Fruit fly (Drosophila melanogaster) whole organism, embryonic: ENCODE data around the gene Root.

Source experiments
- ATbp ChIP-seq: fragments of 200-800 bp; sonication (Bioruptor generic); optimal IDR thresholded peaks from 2 replicates; lab custom pipeline; 2017; ENCODE audit warnings: missing biosample characterization, mild to moderate bottlenecking, missing genetic modification characterization, missing genetic modification reagents
- Antp ChIP-seq: fragments of 200-800 bp; sonication (Bioruptor generic); optimal IDR thresholded peaks from 3 replicates; lab custom pipeline; 2016; ENCODE audit warnings: missing biosample characterization, missing genetic modification characterization
- Awh ChIP-seq: fragments of 200-800 bp; sonication (Bioruptor generic); IDR thresholded peaks from 2 replicates; pipeline ENCODE4, ENCODE4 v1.3.6; 2022; ENCODE audit warnings: missing biosample characterization, missing genetic modification characterization
- B-H2 ChIP-seq: fragments of 200-800 bp; sonication (Bioruptor generic); optimal IDR thresholded peaks from 2 replicates; lab custom pipeline; 2018; ENCODE audit warnings: missing biosample characterization, mild to moderate bottlenecking, missing genetic modification characterization
- Bteb2 ChIP-seq: fragments of 200-800 bp; sonication (Bioruptor generic); optimal IDR thresholded peaks from 2 replicates; lab custom pipeline; 2016; ENCODE audit warnings: missing biosample characterization, missing genetic modification characterization
- CG10209 ChIP-seq: fragments of 200-800 bp; sonication (Bioruptor generic); optimal IDR thresholded peaks from 3 replicates; lab custom pipeline; 2017; ENCODE audit warnings: missing biosample characterization, mild to moderate bottlenecking, missing genetic modification characterization, missing genetic modification reagents
- CG10979 ChIP-seq: fragments of 200-800 bp; sonication (Bioruptor generic); optimal IDR thresholded peaks from 2 replicates; lab custom pipeline; 2018; ENCODE audit warnings: missing biosample characterization, mild to moderate bottlenecking, missing genetic modification characterization, moderate library complexity
- CG11456 ChIP-seq: fragments of 200-800 bp; sonication (Bioruptor generic); IDR thresholded peaks from 3 replicates; pipeline ENCODE4 v1.3.6; 2022; ENCODE audit warnings: missing biosample characterization, missing genetic modification characterization
- CG12219 ChIP-seq: fragments of 200-800 bp; sonication (Bioruptor generic); optimal IDR thresholded peaks from 3 replicates; lab custom pipeline; 2018; ENCODE audit warnings: missing biosample characterization, mild to moderate bottlenecking, missing genetic modification characterization
- CG13894 ChIP-seq: fragments of 200-800 bp; sonication (Bioruptor generic); optimal IDR thresholded peaks from 3 replicates; lab custom pipeline; 2018; ENCODE audit warnings: missing biosample characterization, mild to moderate bottlenecking, missing genetic modification characterization, moderate library complexity
- CG1603 ChIP-seq: fragments of 200-800 bp; sonication (Bioruptor generic); optimal IDR thresholded peaks from 2 replicates; lab custom pipeline; 2019; ENCODE audit warnings: missing biosample characterization, mild to moderate bottlenecking, missing genetic modification characterization, moderate library complexity
- CG17385 ChIP-seq: fragments of 200-800 bp; sonication (Bioruptor generic); optimal IDR thresholded peaks from 3 replicates; lab custom pipeline; 2018; ENCODE audit warnings: missing biosample characterization, mild to moderate bottlenecking, missing genetic modification characterization
- CG32767 ChIP-seq: fragments of 200-800 bp; sonication (Bioruptor generic); IDR thresholded peaks from 2 replicates; pipeline ENCODE4 v1.3.6; 2022; ENCODE audit warnings: missing biosample characterization, missing genetic modification characterization
- CG4424 ChIP-seq: fragments of 200-800 bp; sonication (Bioruptor generic); optimal IDR thresholded peaks from 3 replicates; lab custom pipeline; 2016; ENCODE audit warnings: missing biosample characterization, missing genetic modification characterization
- CG5180 ChIP-seq: fragments of 200-800 bp; sonication (Bioruptor generic); optimal IDR thresholded peaks from 3 replicates; lab custom pipeline; 2017; ENCODE audit warnings: missing biosample characterization, missing genetic modification characterization, mild to moderate bottlenecking, moderate library complexity, missing genetic modification reagents
- CG6654 ChIP-seq: fragments of 200-800 bp; sonication (Bioruptor generic); optimal IDR thresholded peaks from 2 replicates; lab custom pipeline; 2017; ENCODE audit warnings: missing biosample characterization, mild to moderate bottlenecking, missing genetic modification characterization
- CG6765 ChIP-seq: fragments of 200-800 bp; sonication (Bioruptor generic); optimal IDR thresholded peaks from 3 replicates; lab custom pipeline; 2017; ENCODE audit warnings: missing biosample characterization, mild to moderate bottlenecking, missing genetic modification characterization
- CG7987 ChIP-seq: fragments of 200-800 bp; sonication (Bioruptor generic); optimal IDR thresholded peaks from 2 replicates; lab custom pipeline; 2018; ENCODE audit warnings: missing biosample characterization, mild to moderate bottlenecking, missing genetic modification characterization, moderate library complexity
- CG8290 ChIP-seq, 3 experiments: fragments of 200-800 bp; sonication (Bioruptor generic); optimal IDR thresholded peaks; 2 replicates each; lab custom pipeline; 2016 to 2019; ENCODE audit warnings: missing biosample characterization in 3 of 3, missing genetic modification characterization in 3 of 3, mild to moderate bottlenecking in 2 of 3, moderate library complexity in 1 of 3
- CG9797 ChIP-seq: fragments of 200-800 bp; sonication (Bioruptor generic); optimal IDR thresholded peaks from 3 replicates; lab custom pipeline; 2018; ENCODE audit warnings: missing biosample characterization, mild to moderate bottlenecking, missing genetic modification characterization
- Dref ChIP-seq: fragments of 200-800 bp; sonication (Bioruptor generic); IDR thresholded peaks from 2 replicates; pipeline ENCODE4 v1.3.6; 2022; ENCODE audit warnings: missing biosample characterization, missing genetic modification characterization
- Ets65A ChIP-seq: fragments of 200-800 bp; sonication (Bioruptor generic); peaks from one replicate; lab custom pipeline; 2016; ENCODE audit warnings: missing biosample characterization, missing genetic modification characterization
- Fer3 ChIP-seq: fragments of 200-800 bp; sonication (Bioruptor generic); optimal IDR thresholded peaks from 2 replicates; lab custom pipeline; 2018; ENCODE audit warnings: missing biosample characterization, mild to moderate bottlenecking, missing genetic modification characterization, moderate library complexity
- Hr51 ChIP-seq, 2 experiments: fragments of 200-800 bp; sonication (Bioruptor generic); optimal IDR thresholded peaks; 2 replicates in 1 of 2; 3 replicates in 1 of 2; lab custom pipeline; 2016 to 2018; ENCODE audit warnings: missing biosample characterization in 2 of 2, missing genetic modification characterization in 2 of 2, mild to moderate bottlenecking in 1 of 2, moderate library complexity in 1 of 2
- Hsf ChIP-seq: fragments of 200-800 bp; sonication (Bioruptor generic); optimal IDR thresholded peaks from 3 replicates; lab custom pipeline; 2016; ENCODE audit warnings: missing biosample characterization, missing genetic modification characterization
- Med ChIP-seq: fragments of 200-800 bp; sonication (Bioruptor generic); peaks from one replicate; lab custom pipeline; 2016; ENCODE audit warnings: missing biosample characterization, missing genetic modification characterization, mild to moderate bottlenecking, inconsistent platforms, moderate library complexity
- NK7.1 ChIP-seq: fragments of 200-800 bp; sonication (Bioruptor generic); optimal IDR thresholded peaks from 3 replicates; lab custom pipeline; 2016; ENCODE audit warnings: missing biosample characterization, missing genetic modification characterization
- Rx ChIP-seq: fragments of 200-800 bp; sonication (Bioruptor generic); IDR thresholded peaks from 2 replicates; pipeline ENCODE4 v1.3.6; 2022; ENCODE audit warnings: missing biosample characterization, missing genetic modification characterization
- TFAM ChIP-seq: fragments of 200-800 bp; sonication (Bioruptor generic); optimal IDR thresholded peaks from 2 replicates; lab custom pipeline; 2017; ENCODE audit warnings: missing biosample characterization, missing genetic modification characterization, inconsistent platforms
- btn ChIP-seq: fragments of 200-800 bp; sonication (Bioruptor generic); optimal IDR thresholded peaks from 2 replicates; lab custom pipeline; 2016; ENCODE audit warnings: missing biosample characterization, missing genetic modification characterization
- croc ChIP-seq: fragments of 200-800 bp; sonication (Bioruptor generic); conservative IDR thresholded peaks from 3 replicates; pipeline ENCODE4 v1.3.6; 2022; ENCODE audit warnings: missing biosample characterization, missing genetic modification characterization
- gcm2 ChIP-seq: fragments of 200-800 bp; sonication (Bioruptor generic); optimal IDR thresholded peaks from 2 replicates; lab custom pipeline; 2016; ENCODE audit warnings: missing biosample characterization, missing genetic modification characterization
- gsb-n ChIP-seq: fragments of 200-800 bp; sonication (Bioruptor generic); optimal IDR thresholded peaks from 3 replicates; lab custom pipeline; 2018; ENCODE audit warnings: missing biosample characterization, mild to moderate bottlenecking, missing genetic modification characterization
- jing ChIP-seq: fragments of 200-800 bp; sonication (Bioruptor generic); optimal IDR thresholded peaks from 2 replicates; lab custom pipeline; 2018; ENCODE audit warnings: missing biosample characterization, mild to moderate bottlenecking, missing genetic modification characterization
- kah ChIP-seq: fragments of 200-800 bp; sonication (Bioruptor generic); optimal IDR thresholded peaks from 2 replicates; lab custom pipeline; 2018; ENCODE audit warnings: missing biosample characterization, mild to moderate bottlenecking, missing genetic modification characterization
- lab ChIP-seq: fragments of 200-800 bp; sonication (Bioruptor generic); optimal IDR thresholded peaks from 3 replicates; lab custom pipeline; 2017; ENCODE audit warnings: missing biosample characterization, missing genetic modification characterization, mild to moderate bottlenecking, moderate library complexity, missing genetic modification reagents
- org-1 ChIP-seq: fragments of 200-800 bp; sonication (Bioruptor generic); optimal IDR thresholded peaks from 2 replicates; lab custom pipeline; 2017; ENCODE audit warnings: missing biosample characterization, missing genetic modification characterization
- p53 ChIP-seq: fragments of 200-800 bp; sonication (Bioruptor generic); optimal IDR thresholded peaks from 2 replicates; lab custom pipeline; 2016; ENCODE audit warnings: missing biosample characterization, missing genetic modification characterization
- pzg ChIP-seq: fragments of 200-800 bp; sonication (Bioruptor generic); optimal IDR thresholded peaks from 3 replicates; lab custom pipeline; 2018; ENCODE audit warnings: missing biosample characterization, mild to moderate bottlenecking, missing genetic modification characterization, moderate library complexity
- sd ChIP-seq: fragments of 200-800 bp; sonication (Bioruptor generic); optimal IDR thresholded peaks from 3 replicates; lab custom pipeline; 2018; ENCODE audit warnings: missing biosample characterization, mild to moderate bottlenecking, missing genetic modification characterization, moderate library complexity
- slou ChIP-seq: fragments of 200-800 bp; sonication (Bioruptor generic); optimal IDR thresholded peaks from 3 replicates; lab custom pipeline; 2016; ENCODE audit warnings: missing biosample characterization, missing genetic modification characterization
- sug ChIP-seq: fragments of 200-800 bp; optimal IDR thresholded peaks from 2 replicates; lab custom pipeline; 2019; ENCODE audit warnings: missing biosample characterization, mild to moderate bottlenecking, missing genetic modification characterization, moderate library complexity
- ttk ChIP-seq: fragments of 200-800 bp; sonication (Bioruptor generic); IDR thresholded peaks from 2 replicates; pipeline ENCODE4 v2.1.2; 2022; ENCODE audit warnings: missing biosample characterization, missing genetic modification characterization
- tx ChIP-seq: fragments of 200-800 bp; sonication (Bioruptor generic); optimal IDR thresholded peaks from 2 replicates; lab custom pipeline; 2016; ENCODE audit warnings: missing biosample characterization, missing genetic modification characterization
- unc-4 ChIP-seq: fragments of 200-800 bp; sonication (Bioruptor generic); IDR thresholded peaks from 2 replicates; pipeline ENCODE4 v1.3.6; 2022; ENCODE audit warnings: missing biosample characterization, missing genetic modification characterization; ENCODE audit not compliant: partially characterized antibody
- usp ChIP-seq: fragments of >200 bp; optimal IDR thresholded peaks from 2 replicates; lab custom pipeline; 2017; ENCODE audit warnings: missing biosample characterization, missing genetic modification characterization

Root gene

DNA sequence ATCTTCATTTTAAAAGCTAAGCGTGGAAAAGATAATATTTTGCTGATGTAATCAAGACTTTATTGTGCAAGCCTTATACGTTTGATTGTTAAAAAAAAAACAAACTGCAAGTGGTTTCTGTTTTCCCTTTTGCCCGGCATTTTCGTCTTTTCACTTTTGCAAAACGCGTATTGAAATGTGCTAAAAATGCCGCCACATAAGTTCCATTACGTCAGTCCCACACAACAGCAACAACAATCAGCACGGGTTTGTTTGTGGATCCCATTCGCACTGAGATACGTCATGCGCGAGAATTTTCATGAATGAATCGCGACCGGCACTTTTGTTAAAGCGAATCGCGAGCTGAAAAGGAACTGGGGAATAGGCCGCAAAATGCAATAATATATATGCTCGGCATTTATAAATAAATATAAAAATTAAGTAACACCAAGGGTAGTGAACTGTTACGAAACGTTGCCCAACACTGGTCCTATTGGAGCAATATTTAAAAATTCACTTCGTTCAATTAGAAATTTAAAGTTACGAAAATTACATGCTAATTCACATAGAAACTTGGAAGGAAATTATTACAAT, 6.9 kb upstream of the Root start (continued):
- TF ChIP-seq sd (peak; percentile 12), org-1 (GFP tag; lab: Kevin White, UChicago) (peak; percentile 13), CG4424 (GFP tag; lab: Kevin White, UChicago) (peak; percentile 44), gsb-n (tag; lab: Kevin White, UChicago) (peak; percentile 3), Bteb2 (GFP tag; lab: Kevin White, UChicago) (peak; percentile 45), CG8290 (GFP tag; optimal IDR thresholded peaks at IDR 0.05; lab: Kevin White, UChicago) (peak; percentile 48), CG8290 (tag; optimal IDR thresholded peaks at IDR 0.05; lab: Kevin White, UChicago) (peak; percentile 35 to 49), unc-4 (no peak), CG5180 (GFP tag; lab: Kevin White, UChicago) (peak; percentile 16), CG13894 (tag; lab: Kevin White, UChicago) (no peak), ATbp (GFP tag; lab: Kevin White, UChicago) (peak; percentile 47), B-H2 (GFP tag; lab: Kevin White, UChicago) (peak; percentile 36), lab (GFP tag; lab: Kevin White, UChicago) (peak; percentile 80), Fer3 (tag; lab: Kevin White, UChicago) (peak; percentile 52), CG12219 (GFP tag; lab: Kevin White, UChicago) (peak; percentile 10), Hr51 (GFP tag; optimal IDR thresholded peaks at IDR 0.05; lab: Kevin White, UChicago) (peak; percentile 10 to 58), Hsf (GFP tag; lab: Kevin White, UChicago) (peak; percentile 51)

DNA sequence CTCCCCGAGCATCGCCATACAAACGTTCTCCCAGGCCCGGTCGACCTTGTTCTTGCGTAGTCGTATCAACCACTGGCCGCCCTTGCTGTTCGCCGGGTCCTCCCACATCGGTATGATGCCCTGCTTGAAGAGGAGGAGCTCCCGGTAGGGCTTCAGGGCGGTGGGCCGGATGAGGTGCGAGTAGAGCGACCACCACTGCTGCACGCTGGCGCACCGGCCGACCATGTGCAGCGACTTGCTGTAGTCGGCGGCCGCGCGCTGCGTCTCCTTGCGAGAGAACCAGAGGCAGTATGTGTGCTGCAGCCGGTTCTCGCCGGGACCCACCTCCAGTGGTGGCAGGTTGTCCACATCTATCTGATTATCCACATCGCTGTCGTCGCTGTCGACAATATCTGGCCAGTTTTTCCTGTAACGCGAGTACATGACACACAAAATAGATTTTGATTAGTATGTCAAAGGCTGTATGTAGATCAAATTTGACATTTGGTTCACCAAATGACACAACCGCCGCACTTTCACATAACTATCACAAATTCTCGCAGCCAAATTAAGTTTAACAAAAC, 6.1 kb upstream of the Root start, which contains the start of gene CG10694:
Gene CG10694 (plus strand): TSS at position 513 of the 563 bp plus-strand sequence.
- TF ChIP-seq CG9797 (no peak), CG1603 (no peak), Med (GFP tag; lab: Kevin White, UChicago) (peak; percentile 63), Ets65A (GFP tag; lab: Kevin White, UChicago) (peak; percentile 87), sug (tag; lab: Kevin White, UChicago) (no peak), btn (GFP tag; lab: Kevin White, UChicago) (no peak)

DNA sequence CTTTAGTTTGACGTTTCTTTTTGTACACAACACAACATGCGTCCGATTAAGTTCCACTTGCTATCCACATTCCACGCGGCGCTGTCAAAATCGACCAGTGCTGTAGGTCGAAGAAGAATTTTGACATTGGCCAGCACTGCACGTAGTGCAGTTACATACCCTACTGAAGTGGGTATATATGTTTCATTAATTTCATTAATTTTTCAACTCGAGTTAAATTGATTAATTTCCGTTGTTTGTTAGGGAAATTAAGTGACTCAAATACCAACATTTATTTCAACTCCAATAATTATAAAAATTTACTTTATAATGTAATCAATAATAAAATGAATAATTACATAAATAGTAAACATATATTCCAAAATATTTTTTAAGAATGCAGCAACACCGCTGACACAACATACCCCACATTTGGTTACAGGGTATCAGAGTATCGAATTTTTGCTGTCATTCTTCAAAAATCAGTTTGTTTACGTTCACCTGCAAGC, 4.1 kb upstream of the Root start, which contains the start of the genes eIF4EHP and CG18428:
Gene eIF4EHP (minus strand): TSS at position 59 of the 488 bp plus-strand sequence.
Gene CG18428 (plus strand): TSS at position 435 of the 488 bp plus-strand sequence.
- peak; percentile 98 for TF ChIP-seq CG11456 (GFP tag; lab: Robert Waterston, UW)
- peak; percentile 96 for TF ChIP-seq jing (GFP tag; lab: Kevin White, UChicago)
- no peak; the same call in 1 of the 2 replicates for TF ChIP-seq ttk (GFP tag; lab: Robert Waterston, UW)
- peak; percentile 74 for TF ChIP-seq pzg (GFP tag; lab: Kevin White, UChicago)
- TF ChIP-seq CG6654 (GFP tag; lab: Kevin White, UChicago), result peak; percentile 93
- peak; percentile 98 for TF ChIP-seq kah (GFP tag; lab: Kevin White, UChicago)
- TF ChIP-seq CG10979 (tag; lab: Kevin White, UChicago), result peak; percentile 99
- peak; percentile 90 to 100 for TF ChIP-seq Hr51 (GFP tag; optimal IDR thresholded peaks at IDR 0.05; lab: Kevin White, UChicago)
- peak; percentile 97 for TF ChIP-seq slou (GFP tag; lab: Kevin White, UChicago)
- TF ChIP-seq Dref (GFP tag; lab: Robert Waterston, UW), result 0 out of 2 replicates have a peak, but pooled peaks have one; percentile 33
- TF ChIP-seq CG17385, result peak; percentile 99
- no peak for TF ChIP-seq usp (GFP tag; lab: Kevin White, UChicago)
- TF ChIP-seq CG6765 (GFP tag; lab: Kevin White, UChicago), result peak; percentile 98
- TF ChIP-seq p53 (GFP tag; lab: Kevin White, UChicago), result peak; percentile 4
- peak; percentile 99 for TF ChIP-seq croc (GFP tag; lab: Robert Waterston, UW)
- peak; percentile 97 for TF ChIP-seq CG7987
- no peak for TF ChIP-seq Rx (GFP tag; lab: Robert Waterston, UW)
- no peak for TF ChIP-seq CG32767 (GFP tag; lab: Robert Waterston, UW)
- peak; percentile 69 for TF ChIP-seq tx
- TF ChIP-seq TFAM (GFP tag; lab: Kevin White, UChicago), result peak; percentile 87
- TF ChIP-seq gcm2 (GFP tag; lab: Kevin White, UChicago), result peak; percentile 64
- TF ChIP-seq CG10209 (GFP tag; lab: Kevin White, UChicago), result peak; percentile 99
- TF ChIP-seq Antp, result peak; percentile 83
- no peak; the same call in none of the 2 replicates for TF ChIP-seq Awh (GFP tag; lab: Robert Waterston, UW)
- TF ChIP-seq NK7.1 (GFP tag; lab: Kevin White, UChicago), result peak; percentile 56
